Worm (Caenorhabditis elegans) whole organism, L1 larva: Measurements from ENCODE around the gene mxl-2.

Experiments
- aly-2 ChIP-seq: fragments of 150-350 bp; optimal IDR thresholded peaks from 2 replicates; lab custom pipeline; 2014; ENCODE audit warnings: missing biosample characterization, missing genetic modification characterization
- blmp-1 ChIP-seq: fragments of 150-350 bp; optimal IDR thresholded peaks from 2 replicates; lab custom pipeline; 2014; ENCODE audit warnings: missing biosample characterization, missing genetic modification characterization
- ceh-88 ChIP-seq: fragments of 200-800 bp; sonication (Bioruptor generic); IDR thresholded peaks from 2 replicates; pipeline ENCODE4 v1.3.6; 2022; ENCODE audit warnings: missing genetic modification characterization, missing compliant biosample characterization
- egl-27 ChIP-seq, 2 experiments: fragments of 150-350 bp in 1 of 2; sonication (generic microtip); optimal IDR thresholded peaks; 3 replicates each; lab custom pipeline; 2017 to 2018; ENCODE audit warnings: missing biosample characterization in 2 of 2, missing genetic modification characterization in 2 of 2, missing genetic modification reagents in 2 of 2
- lin-39 ChIP-seq: fragments of 150-350 bp; optimal IDR thresholded peaks from 2 replicates; lab custom pipeline; 2014; ENCODE audit warnings: missing biosample characterization, missing genetic modification reagents, missing genetic modification characterization
- mdl-1 ChIP-seq, 2 experiments: fragments of 150-350 bp; optimal IDR thresholded peaks; 2 replicates each; lab custom pipeline; 2014 to 2017; ENCODE audit warnings: missing biosample characterization in 2 of 2, missing genetic modification characterization in 2 of 2, inconsistent platforms in 1 of 2
- mep-1 ChIP-seq: fragments of 150-350 bp; optimal IDR thresholded peaks from 2 replicates; lab custom pipeline; 2014; ENCODE audit warnings: missing biosample characterization, missing genetic modification characterization
- nhr-12 ChIP-seq: sonication (generic microtip); optimal IDR thresholded peaks from 2 replicates; lab custom pipeline; 2017; ENCODE audit warnings: missing biosample characterization, missing genetic modification characterization
- nhr-76 ChIP-seq: sonication (generic microtip); optimal IDR thresholded peaks from 2 replicates; lab custom pipeline; 2017; ENCODE audit warnings: missing biosample characterization, missing genetic modification characterization
- nhr-77 ChIP-seq: fragments of 150-350 bp; optimal IDR thresholded peaks from 2 replicates; lab custom pipeline; 2014; ENCODE audit warnings: missing biosample characterization, missing genetic modification characterization
- snpc-4 ChIP-seq: fragments of 150-350 bp; optimal IDR thresholded peaks from 2 replicates; lab custom pipeline; 2014; ENCODE audit warnings: missing biosample characterization, missing genetic modification characterization
- sup-37 ChIP-seq: fragments of 200-800 bp; sonication (Bioruptor generic); optimal IDR thresholded peaks from 2 replicates; lab custom pipeline; 2018; ENCODE audit warnings: mild to moderate bottlenecking, missing genetic modification characterization, missing compliant biosample characterization
- unc-62 ChIP-seq: fragments of 150-350 bp; optimal IDR thresholded peaks from 2 replicates; lab custom pipeline; 2014; ENCODE audit warnings: missing biosample characterization, missing genetic modification reagents, missing genetic modification characterization
- xbp-1 ChIP-seq: sonication (generic microtip); optimal IDR thresholded peaks from 2 replicates; lab custom pipeline; 2016; ENCODE audit warnings: missing genetic modification characterization, missing compliant biosample characterization

ce11 chrIII:177715-178114 lies 10.2 kb downstream of the mxl-2 start, which contains the start of gene F40G9.14:
- TF ChIP-seq unc-62 (no peak), mdl-1 (tag; optimal IDR thresholded peaks at IDR 0.05; lab: Kevin White, UChicago) (no peak), nhr-12 (no peak), ceh-88 (GFP tag; lab: Robert Waterston, UW) (no peak), blmp-1 (tag; lab: Kevin White, UChicago) (no peak), egl-27 (tag; optimal IDR thresholded peaks at IDR 0.05; lab: Kevin White, UChicago) (no peak), nhr-77 (tag; lab: Kevin White, UChicago) (no peak), aly-2 (tag; lab: Kevin White, UChicago) (no peak), nhr-76 (no peak), xbp-1 (no peak), mep-1 (no peak), lin-39 (tag; lab: Kevin White, UChicago) (no peak), sup-37 (GFP tag; lab: Kevin White, UChicago) (no peak), snpc-4 (no peak)
